Worm (Caenorhabditis elegans): ENCODE data around the gene F34D10.3.

The F34D10.3 gene

DNA sequence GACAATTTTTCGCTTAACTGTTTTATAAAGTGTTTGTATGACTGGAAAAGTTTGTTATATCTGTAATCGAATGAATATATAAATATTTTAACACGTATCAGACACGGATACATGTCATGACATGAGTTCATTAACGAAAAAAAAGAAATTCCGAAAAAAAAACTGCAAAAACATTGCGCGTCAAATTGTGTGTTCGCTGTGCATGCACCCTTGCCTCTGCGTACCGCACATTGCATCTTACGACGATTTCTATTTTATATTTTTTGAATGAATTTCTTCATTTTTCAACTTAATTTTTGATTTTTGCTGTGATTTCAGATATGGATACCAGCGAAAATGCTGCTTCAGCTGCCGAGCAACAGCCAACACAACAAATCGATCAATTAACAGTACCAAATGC lies 29.1 kb upstream of the F34D10.3 start, which contains the start of gene wdr-5.1 (continued):
- no peak for TF ChIP-seq nhr-28 (tag; optimal IDR thresholded peaks at IDR 0.05)
- TF ChIP-seq isw-1 (GFP tag; IDR thresholded peaks at IDR 0.05) = no peak

ce11 chrIII:3706586-3706985 lies 27.5 kb upstream of the F34D10.3 start, which contains the start of gene dph-1:
TSS of gene dph-1 (plus strand) at chrIII:3706886.
- no peak for TF ChIP-seq ceh-82 (tag; optimal IDR thresholded peaks at IDR 0.05)
- TF ChIP-seq blmp-1 (tag; optimal IDR thresholded peaks at IDR 0.05) = no peak
- no peak for TF ChIP-seq fkh-4 (tag; optimal IDR thresholded peaks at IDR 0.05; ENCODE audit: borderline replicate concordance)
- no peak for TF ChIP-seq alr-1 (tag; optimal IDR thresholded peaks at IDR 0.05; ENCODE audit: borderline replicate concordance)
- TF ChIP-seq nhr-84 (tag; optimal IDR thresholded peaks at IDR 0.05) = no peak
- no peak for TF ChIP-seq swsn-7 (tag; optimal IDR thresholded peaks at IDR 0.05)
- TF ChIP-seq aly-2 (tag; optimal IDR thresholded peaks at IDR 0.05) = no peak
- TF ChIP-seq isw-1 (GFP tag; IDR thresholded peaks at IDR 0.05) = no peak
- TF ChIP-seq snu-23 (GFP tag; optimal IDR thresholded peaks at IDR 0.05) = no peak
- no peak for TF ChIP-seq jun-1 (tag; optimal IDR thresholded peaks at IDR 0.05)
- TF ChIP-seq snpc-4 (tag; optimal IDR thresholded peaks at IDR 0.05) = no peak
- no peak for TF ChIP-seq efl-3 (GFP tag; optimal IDR thresholded peaks at IDR 0.05)
- no peak for TF ChIP-seq fos-1 (tag; optimal IDR thresholded peaks at IDR 0.05)
- no peak for TF ChIP-seq hpl-2 (GFP tag; optimal IDR thresholded peaks at IDR 0.05)
- no peak for TF ChIP-seq nhr-90 (tag; optimal IDR thresholded peaks at IDR 0.05; ENCODE audit: poor library complexity)
- no peak for TF ChIP-seq pag-3 (tag; optimal IDR thresholded peaks at IDR 0.05; ENCODE audit: borderline replicate concordance, insufficient read depth)

DNA sequence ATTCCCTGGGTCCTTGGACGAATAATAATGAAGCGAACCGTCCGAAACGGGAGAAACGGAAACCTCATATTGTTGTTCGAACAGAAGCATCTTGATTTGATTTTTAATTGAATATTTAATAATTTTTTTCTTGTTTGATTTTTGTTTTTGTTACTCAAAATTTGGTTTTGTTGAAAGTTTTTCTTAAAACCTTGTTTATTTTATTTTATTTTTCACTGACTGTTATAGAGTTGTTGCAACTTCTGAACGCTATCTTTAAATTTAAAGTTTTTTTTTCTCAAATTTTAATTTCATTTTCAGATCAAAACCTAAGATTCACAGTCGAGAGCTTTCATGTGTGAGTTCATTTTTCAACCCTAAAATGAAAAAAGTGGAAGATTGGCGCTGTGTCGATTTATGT lies 25.0 kb upstream of the F34D10.3 start, which contains the start of gene alkb-8:
alkb-8 (plus strand) TSS at position 301 of the 400 bp plus-strand sequence.
- no peak for TF ChIP-seq fos-1 (tag; optimal IDR thresholded peaks at IDR 0.05)
- TF ChIP-seq aly-2 (tag; optimal IDR thresholded peaks at IDR 0.05) = no peak
- TF ChIP-seq nhr-77 (tag; optimal IDR thresholded peaks at IDR 0.05) = no peak
- TF ChIP-seq unc-98 (GFP tag; IDR thresholded peaks at IDR 0.05) = no peak
- no peak for TF ChIP-seq lin-15B (tag; optimal IDR thresholded peaks at IDR 0.05)
- TF ChIP-seq sox-4 (tag; optimal IDR thresholded peaks at IDR 0.05) = no peak
- no peak for TF ChIP-seq lin-35 (GFP tag; optimal IDR thresholded peaks at IDR 0.05)
- TF ChIP-seq nhr-90 (tag; optimal IDR thresholded peaks at IDR 0.05; ENCODE audit: poor library complexity) = no peak
- no peak for TF ChIP-seq zip-4 (GFP tag; optimal IDR thresholded peaks at IDR 0.05)
- TF ChIP-seq C34B4.2 (tag; optimal IDR thresholded peaks at IDR 0.05) = no peak
- TF ChIP-seq hlh-4 (tag; optimal IDR thresholded peaks at IDR 0.05) = no peak
- no peak for TF ChIP-seq ztf-4 (tag; optimal IDR thresholded peaks at IDR 0.05)
- no peak for TF ChIP-seq jun-1 (tag; optimal IDR thresholded peaks at IDR 0.05)
- TF ChIP-seq unc-86 (tag; optimal IDR thresholded peaks at IDR 0.05) = no peak
- no peak for TF ChIP-seq Y116A8C.19 (tag; optimal IDR thresholded peaks at IDR 0.05; ENCODE audit: borderline replicate concordance)

DNA sequence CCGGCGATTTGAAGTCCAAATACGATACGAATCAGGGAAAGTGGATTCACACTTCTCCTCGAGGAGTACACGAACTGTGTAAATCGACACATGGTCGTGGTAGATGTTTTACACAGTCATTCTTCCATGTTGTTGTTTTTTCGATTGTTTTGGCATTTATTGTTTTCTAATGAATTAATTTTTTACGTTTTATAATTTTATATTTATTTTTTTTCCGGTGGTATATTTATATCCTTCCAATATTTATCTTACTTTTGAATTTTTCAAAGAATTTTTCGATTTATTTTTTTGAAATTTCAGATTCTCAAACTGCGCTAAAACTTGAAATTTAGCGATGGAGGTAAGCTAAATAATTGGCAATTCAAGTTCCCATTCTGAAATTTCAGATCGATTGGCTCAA lies 20.9 kb upstream of the F34D10.3 start, which contains the start of gene nrde-1:
nrde-1 (plus strand) TSS at position 301 of the 400 bp plus-strand sequence.
- TF ChIP-seq unc-98 (GFP tag; IDR thresholded peaks at IDR 0.05) (no peak), nhr-85 (tag) (peak; percentile 42)

- TF ChIP-seq efl-1 (optimal IDR thresholded peaks at IDR 0.05) = peak in 1 of 2 experiments; percentile 11
- no peak for TF ChIP-seq efl-1 (GFP tag; optimal IDR thresholded peaks at IDR 0.05 in 1 of 2)
- TF ChIP-seq ceh-88 (GFP tag; IDR thresholded peaks at IDR 0.05) = no peak
- TF ChIP-seq egl-13 (tag; optimal IDR thresholded peaks at IDR 0.05) = no peak
These were observed 17.9 kb upstream of the F34D10.3 start for ce11 chrIII:3716073-3716659.

ce11 chrIII:3719564-3719963 lies 14.5 kb upstream of the F34D10.3 start, which contains the start of gene C14B1.8:
TSS of gene C14B1.8 (minus strand) at chrIII:3719680.
- TF ChIP-seq dsc-1 (tag; optimal IDR thresholded peaks at IDR 0.05) = no peak
- TF ChIP-seq nhr-90 (tag; optimal IDR thresholded peaks at IDR 0.05; ENCODE audit: poor library complexity) = no peak
- no peak for TF ChIP-seq ceh-82 (tag; optimal IDR thresholded peaks at IDR 0.05)
- no peak for TF ChIP-seq nhr-11 (tag; optimal IDR thresholded peaks at IDR 0.05)
- no peak for TF ChIP-seq unc-86 (tag; optimal IDR thresholded peaks at IDR 0.05)
- TF ChIP-seq nhr-76 (tag; optimal IDR thresholded peaks at IDR 0.05) = no peak
- TF ChIP-seq fkh-8 (tag; optimal IDR thresholded peaks at IDR 0.05) = no peak
- no peak for TF ChIP-seq rnt-1 (tag; optimal IDR thresholded peaks at IDR 0.05)
- TF ChIP-seq lin-14 (GFP tag; optimal IDR thresholded peaks at IDR 0.05) = no peak
- no peak for TF ChIP-seq nhr-71 (tag; optimal IDR thresholded peaks at IDR 0.05)
- peak in 1 of 3 experiments; percentile 57 for TF ChIP-seq dpl-1 (GFP tag; optimal IDR thresholded peaks at IDR 0.05)
- TF ChIP-seq lin-15B (tag; optimal IDR thresholded peaks at IDR 0.05) = peak; percentile 45
- TF ChIP-seq skn-1 (tag; optimal IDR thresholded peaks at IDR 0.05) = no peak
- no peak for TF ChIP-seq lsy-2 (tag; optimal IDR thresholded peaks at IDR 0.05)
- TF ChIP-seq blmp-1 (tag; optimal IDR thresholded peaks at IDR 0.05) = no peak

Data from whole organism, L1 larva.